Worm (Caenorhabditis elegans) whole organism, late embryonic: ENCODE data around the gene F14E5.2.

Experiments
- C38D4.7 ChIP-seq: fragments of 200-800 bp; sonication (Bioruptor generic); optimal IDR thresholded peaks from 2 replicates; lab custom pipeline; 2018; ENCODE audit warnings: mild to moderate bottlenecking, missing genetic modification characterization, moderate library complexity, missing compliant biosample characterization
- K09A11.1 ChIP-seq: sonication (generic microtip); optimal IDR thresholded peaks from 2 replicates; lab custom pipeline; 2017; ENCODE audit warnings: antibody characterized with exemption, mild to moderate bottlenecking, missing genetic modification characterization, missing compliant biosample characterization; ENCODE audit not compliant: insufficient read depth
- Y22D7AL.16 ChIP-seq: sonication (generic microtip); optimal IDR thresholded peaks from 2 replicates; lab custom pipeline; 2016; ENCODE audit warnings: missing genetic modification characterization, missing compliant biosample characterization
- ahr-1 ChIP-seq: sonication (generic microtip); optimal IDR thresholded peaks from 2 replicates; lab custom pipeline; 2016; ENCODE audit warnings: missing genetic modification characterization, missing compliant biosample characterization
- ama-1 ChIP-seq: fragments of 150-350 bp; optimal IDR thresholded peaks from 2 replicates; lab custom pipeline; 2014
- ceh-14 ChIP-seq: sonication (generic microtip); optimal IDR thresholded peaks from 2 replicates; lab custom pipeline; 2016; ENCODE audit warnings: missing genotype, missing genetic modification characterization, missing compliant biosample characterization
- ceh-22 ChIP-seq: sonication (generic microtip); optimal IDR thresholded peaks from 2 replicates; lab custom pipeline; 2017; ENCODE audit warnings: missing biosample characterization, missing genetic modification characterization
- ceh-24 ChIP-seq: sonication (generic microtip); optimal IDR thresholded peaks from 2 replicates; lab custom pipeline; 2016; ENCODE audit warnings: mild to moderate bottlenecking, missing genetic modification characterization, missing compliant biosample characterization
- ceh-45 ChIP-seq: fragments of 200-800 bp; sonication (Bioruptor generic); IDR thresholded peaks from 2 replicates; pipeline ENCODE4 v1.3.6; 2022; ENCODE audit warnings: missing genetic modification reagents, missing genetic modification characterization, missing compliant biosample characterization
- ceh-6 ChIP-seq: fragments of 200-800 bp; sonication (Bioruptor generic); optimal IDR thresholded peaks from 2 replicates; lab custom pipeline; 2018; ENCODE audit warnings: mild to moderate bottlenecking, missing genetic modification characterization, missing compliant biosample characterization
- ceh-9 ChIP-seq: sonication (generic microtip); optimal IDR thresholded peaks from 2 replicates; lab custom pipeline; 2016; ENCODE audit warnings: mild to moderate bottlenecking, missing genetic modification characterization, inconsistent platforms, missing compliant biosample characterization
- che-1 ChIP-seq: sonication (generic microtip); optimal IDR thresholded peaks from 2 replicates; lab custom pipeline; 2016; ENCODE audit warnings: mild to moderate bottlenecking, missing genetic modification characterization, missing compliant biosample characterization
- dve-1 ChIP-seq: sonication (generic microtip); optimal IDR thresholded peaks from 2 replicates; lab custom pipeline; 2017; ENCODE audit warnings: antibody characterized with exemption, mild to moderate bottlenecking, missing genetic modification characterization, missing compliant biosample characterization
- elt-4 ChIP-seq: sonication (generic microtip); optimal IDR thresholded peaks from 2 replicates; lab custom pipeline; 2016; ENCODE audit warnings: missing genetic modification characterization, missing compliant biosample characterization
- ets-4 ChIP-seq: sonication (generic microtip); optimal IDR thresholded peaks from 2 replicates; lab custom pipeline; 2016; ENCODE audit warnings: missing genetic modification characterization, missing compliant biosample characterization
- fkh-10 ChIP-seq: fragments of 150-350 bp; optimal IDR thresholded peaks from 2 replicates; lab custom pipeline; 2014; ENCODE audit warnings: missing biosample characterization, missing genetic modification reagents, missing genetic modification characterization
- hlh-13 ChIP-seq: fragments of 200-800 bp; sonication (Bioruptor generic); optimal IDR thresholded peaks from 2 replicates; lab custom pipeline; 2018; ENCODE audit warnings: mild to moderate bottlenecking, missing genetic modification characterization, missing compliant biosample characterization
- hlh-6 ChIP-seq: sonication (generic microtip); optimal IDR thresholded peaks from 2 replicates; lab custom pipeline; 2016; ENCODE audit warnings: missing genotype, missing genetic modification characterization, missing compliant biosample characterization
- hlh-8 ChIP-seq: sonication (generic microtip); optimal IDR thresholded peaks from 2 replicates; lab custom pipeline; 2016; ENCODE audit warnings: missing genotype, missing genetic modification characterization, missing compliant biosample characterization
- lim-6 ChIP-seq: sonication (generic microtip); optimal IDR thresholded peaks from 2 replicates; lab custom pipeline; 2016; ENCODE audit warnings: missing genetic modification characterization, missing compliant biosample characterization
- mec-3 ChIP-seq: sonication (generic microtip); optimal IDR thresholded peaks from 2 replicates; lab custom pipeline; 2016; ENCODE audit warnings: borderline replicate concordance, missing genetic modification characterization, missing compliant biosample characterization
- nfya-1 ChIP-seq: sonication (generic microtip); optimal IDR thresholded peaks from 2 replicates; lab custom pipeline; 2017; ENCODE audit warnings: missing genetic modification characterization, mild to moderate bottlenecking, missing compliant biosample characterization, antibody characterized with exemption, moderate library complexity
- nhr-11 ChIP-seq: fragments of 150-350 bp; optimal IDR thresholded peaks from 2 replicates; lab custom pipeline; 2014; ENCODE audit warnings: missing biosample characterization, missing genetic modification characterization
- pag-3 ChIP-seq: sonication (generic microtip); optimal IDR thresholded peaks from 2 replicates; lab custom pipeline; 2016; ENCODE audit warnings: missing compliant biosample characterization, missing genetic modification characterization, borderline replicate concordance
- pha-4 ChIP-seq: fragments of 150-350 bp; optimal IDR thresholded peaks from 2 replicates; lab custom pipeline; 2018; ENCODE audit warnings: missing biosample characterization, missing genetic modification reagents, missing genetic modification characterization
- pqm-1 ChIP-seq: sonication (generic microtip); optimal IDR thresholded peaks from 2 replicates; lab custom pipeline; 2016; ENCODE audit warnings: missing genetic modification characterization, missing compliant biosample characterization
- ref-2 ChIP-seq: sonication (generic microtip); optimal IDR thresholded peaks from 2 replicates; lab custom pipeline; 2016; ENCODE audit warnings: missing genetic modification characterization, missing compliant biosample characterization
- sdc-2 ChIP-seq: sonication (generic microtip); optimal IDR thresholded peaks from 2 replicates; lab custom pipeline; 2016; ENCODE audit warnings: missing genotype, missing genetic modification characterization, missing compliant biosample characterization
- sox-2 ChIP-seq: fragments of 200-800 bp; sonication (Bioruptor generic); IDR thresholded peaks from 2 replicates; pipeline ENCODE4 v1.3.6; 2022; ENCODE audit warnings: missing genetic modification reagents, missing genetic modification characterization, missing compliant biosample characterization
- tbx-2 ChIP-seq: sonication (generic microtip); optimal IDR thresholded peaks from 2 replicates; lab custom pipeline; 2016; ENCODE audit warnings: missing genetic modification characterization, missing compliant biosample characterization
- ttx-3 ChIP-seq: sonication (generic microtip); optimal IDR thresholded peaks from 2 replicates; lab custom pipeline; 2016; ENCODE audit warnings: missing genetic modification reagents, missing genetic modification characterization, missing compliant biosample characterization
- unc-42 ChIP-seq: sonication (generic microtip); optimal IDR thresholded peaks from 2 replicates; lab custom pipeline; 2016; ENCODE audit warnings: missing genotype, missing genetic modification characterization, missing compliant biosample characterization
- unc-55 ChIP-seq: sonication (generic microtip); optimal IDR thresholded peaks from 2 replicates; lab custom pipeline; 2017; ENCODE audit warnings: missing biosample characterization, missing genetic modification reagents, missing genetic modification characterization
- zip-5 ChIP-seq: sonication (generic microtip); optimal IDR thresholded peaks from 2 replicates; lab custom pipeline; 2016; ENCODE audit warnings: missing genetic modification characterization, missing compliant biosample characterization
- ztf-16 ChIP-seq: sonication (generic microtip); optimal IDR thresholded peaks from 2 replicates; lab custom pipeline; 2017; ENCODE audit warnings: missing genetic modification characterization, missing compliant biosample characterization

F14E5.2 gene

DNA sequence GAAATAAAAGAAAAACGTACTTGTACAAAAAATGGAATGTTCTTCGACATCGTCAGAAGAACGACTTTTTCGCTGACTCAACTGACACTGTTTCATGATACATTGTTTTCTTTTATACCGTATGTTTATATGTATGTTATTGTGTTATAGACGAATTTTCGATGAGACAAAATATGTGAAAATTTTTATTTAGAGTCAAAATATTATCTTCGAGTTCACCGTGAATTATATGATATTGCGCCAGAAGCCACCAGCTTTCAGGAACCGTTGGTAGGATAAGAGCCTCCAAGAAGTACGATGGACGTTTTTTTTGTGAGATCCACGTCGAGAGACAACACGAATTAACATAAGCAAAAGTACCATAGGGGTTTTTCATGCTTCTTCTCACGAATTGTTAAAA, 27.4 kb upstream of the F14E5.2 start, which contains the start of gene F22B5.6:
TSS of gene F22B5.6 (minus strand) at position 101 of the 400 bp plus-strand sequence.
- no peak for TF ChIP-seq pag-3
- TF ChIP-seq unc-42 (tag; lab: Kevin White, UChicago) = no peak
- TF ChIP-seq hlh-13 (GFP tag; lab: Kevin White, UChicago) = no peak
- no peak for TF ChIP-seq ttx-3 (tag; lab: Kevin White, UChicago)
- TF ChIP-seq ceh-14 (tag; lab: Kevin White, UChicago) = no peak
- no peak for TF ChIP-seq ztf-16 (tag; lab: Kevin White, UChicago)
- no peak for TF ChIP-seq pha-4 (tag; lab: Kevin White, UChicago)
- no peak for TF ChIP-seq ahr-1 (tag; lab: Kevin White, UChicago)
- TF ChIP-seq pqm-1 (tag; lab: Kevin White, UChicago) = no peak
- TF ChIP-seq sox-2 (GFP tag; lab: Robert Waterston, UW) = no peak
- no peak for TF ChIP-seq ets-4 (tag; lab: Kevin White, UChicago)

DNA sequence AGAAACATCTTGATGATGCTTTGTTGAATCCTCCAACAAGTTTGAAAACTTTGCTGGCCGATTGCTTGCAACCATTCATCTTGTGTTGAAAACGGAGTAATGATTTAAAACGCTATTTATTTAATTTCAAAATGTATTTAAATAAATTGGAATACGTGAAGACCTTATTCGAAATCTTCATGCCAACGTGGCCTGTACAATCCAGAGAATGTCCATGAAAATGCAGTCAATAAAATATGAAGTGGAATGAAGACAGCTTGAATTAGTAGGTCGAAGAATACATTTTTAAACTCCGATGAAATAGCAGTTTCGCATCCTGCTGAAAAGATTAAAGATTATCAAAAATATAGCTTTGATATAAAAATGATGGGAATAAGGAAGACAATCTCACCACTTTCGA, 25.9 kb upstream of the F14E5.2 start, which contains the start of gene F22B5.5:
TSS of gene F22B5.5 (minus strand) at position 101 of the 400 bp plus-strand sequence.
- TF ChIP-seq hlh-8 (tag; lab: Kevin White, UChicago) (no peak), ceh-22 (tag; lab: Kevin White, UChicago) (no peak), unc-55 (GFP tag; lab: Kevin White, UChicago) (no peak), nhr-11 (no peak)

DNA sequence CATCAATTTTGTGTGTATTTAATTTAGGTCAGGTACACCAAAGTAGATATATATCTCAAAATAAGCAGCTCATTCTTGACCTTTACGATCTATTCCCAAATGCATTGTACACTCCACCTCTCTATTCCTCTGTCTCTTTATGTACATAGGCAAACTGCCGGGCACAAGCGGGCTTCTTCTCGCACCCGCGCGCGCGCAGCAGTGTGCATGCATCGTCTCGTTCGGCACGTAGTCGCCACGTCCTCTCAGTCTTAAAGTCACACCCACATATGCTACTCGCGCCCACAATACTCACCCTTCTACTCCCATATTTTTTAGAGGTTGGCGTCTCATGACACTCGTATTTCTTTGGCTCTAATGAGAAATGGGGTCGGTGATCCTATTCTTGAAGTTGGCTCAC, 22.8 kb upstream of the F14E5.2 start:
- TF ChIP-seq ceh-14 (tag; lab: Kevin White, UChicago) (no peak), ceh-6 (GFP tag; lab: Kevin White, UChicago) (no peak), ref-2 (no peak), ceh-24 (tag; lab: Kevin White, UChicago) (no peak), tbx-2 (tag; lab: Kevin White, UChicago) (no peak), ceh-9 (no peak), mec-3 (tag; lab: Kevin White, UChicago) (no peak), ahr-1 (tag; lab: Kevin White, UChicago) (no peak), nhr-11 (no peak), elt-4 (no peak), che-1 (tag; lab: Kevin White, UChicago) (no peak), nfya-1 (tag; lab: Kevin White, UChicago) (no peak), sox-2 (GFP tag; lab: Robert Waterston, UW) (no peak), ceh-22 (tag; lab: Kevin White, UChicago) (no peak), ama-1 (no peak)

DNA sequence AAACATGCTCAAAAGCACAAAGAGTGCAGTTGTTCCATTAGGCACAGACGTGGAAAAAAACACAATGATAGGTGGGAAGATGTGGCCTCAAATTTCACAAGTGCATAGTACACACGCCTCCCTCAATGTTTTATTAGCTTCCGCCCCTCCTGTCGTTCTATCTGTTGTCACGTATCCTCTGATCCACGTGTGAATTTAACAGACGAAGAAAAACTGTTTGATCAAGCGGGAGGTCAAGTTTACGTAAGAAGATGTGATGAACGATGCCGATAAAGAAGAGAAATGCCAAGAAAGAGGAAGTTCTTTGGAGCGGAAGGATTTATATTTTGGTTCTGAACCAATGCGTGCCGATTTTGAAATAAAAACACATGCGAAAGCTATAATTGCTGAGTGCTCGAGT, 22.1 kb upstream of the F14E5.2 start:
- TF ChIP-seq ceh-6 (GFP tag; lab: Kevin White, UChicago) (no peak), ref-2 (no peak), hlh-8 (tag; lab: Kevin White, UChicago) (no peak), lim-6 (tag; lab: Kevin White, UChicago) (no peak), dve-1 (tag; lab: Kevin White, UChicago) (no peak), zip-5 (tag; lab: Kevin White, UChicago) (no peak), hlh-6 (tag; lab: Kevin White, UChicago) (no peak), sdc-2 (tag; lab: Kevin White, UChicago) (no peak), K09A11.1 (tag; lab: Kevin White, UChicago) (no peak), ceh-45 (no peak), nfya-1 (tag; lab: Kevin White, UChicago) (no peak), Y22D7AL.16 (tag; lab: Kevin White, UChicago) (no peak), fkh-10 (no peak), tbx-2 (tag; lab: Kevin White, UChicago) (no peak)

DNA sequence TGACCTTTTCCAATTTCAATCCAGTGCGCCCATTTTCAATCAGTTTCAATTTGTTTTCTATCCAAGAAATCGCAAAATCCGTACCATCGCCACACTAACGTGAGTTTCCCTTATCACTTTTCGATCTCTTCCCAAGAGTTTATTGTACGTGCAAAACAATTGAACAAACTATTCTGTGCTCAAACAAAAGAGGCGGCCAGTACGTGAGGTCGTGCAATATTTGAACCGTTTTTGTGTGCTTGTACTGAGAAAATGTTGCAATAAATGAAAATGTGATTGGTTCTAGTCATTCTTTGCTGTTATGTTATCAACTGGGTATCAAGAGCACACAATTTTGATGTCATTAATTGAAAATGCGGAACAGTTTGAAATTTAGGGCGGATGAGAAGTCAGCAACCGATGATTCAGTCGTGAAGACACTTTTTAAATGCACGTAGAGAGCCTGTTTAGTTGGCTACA, 21.0 kb upstream of the F14E5.2 start, which contains the start of gene F22B5.4:
TSS of gene F22B5.4 (plus strand) at position 51 of the 459 bp plus-strand sequence.
- no peak for TF ChIP-seq C38D4.7 (GFP tag; lab: Kevin White, UChicago)
- no peak for TF ChIP-seq ceh-6 (GFP tag; lab: Kevin White, UChicago)
- no peak for TF ChIP-seq ref-2
- TF ChIP-seq pha-4 (tag; lab: Kevin White, UChicago) = no peak
